Worm (Caenorhabditis elegans): Measurements from ENCODE around the gene F09B9.4.
A peak's percentile ranks its signal among the peaks of the same experiment; 100 is the strongest.

DNA sequence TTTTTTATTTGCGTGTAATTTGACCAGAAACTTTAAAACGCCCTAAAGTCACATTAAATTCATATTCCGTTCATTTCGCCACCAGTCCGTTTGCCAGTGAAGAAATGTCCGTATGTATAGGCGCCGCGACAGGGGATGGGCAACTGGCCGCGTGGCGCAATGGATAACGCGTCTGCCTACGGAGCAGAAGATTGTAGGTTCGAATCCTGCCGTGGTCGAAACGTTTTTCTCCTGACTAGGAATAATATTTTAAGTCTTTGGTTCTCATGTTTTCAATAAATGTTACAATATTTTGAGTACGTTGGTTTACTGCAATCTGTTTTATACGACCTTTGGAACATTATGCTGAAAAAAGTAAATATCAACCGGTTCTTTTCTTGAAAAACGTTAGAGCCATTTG, 15.4 kb upstream of the F09B9.4 start:
- no peak; the same call in 1 of the 2 replicates for TF ChIP-seq tab-1 (GFP tag; IDR thresholded peaks at IDR 0.05)
- peak; percentile 60; the same call in 1 of the 2 replicates for TF ChIP-seq flt-1 (GFP tag; IDR thresholded peaks at IDR 0.05)
- peak; percentile 76 for TF ChIP-seq klf-2 (GFP tag; conservative IDR thresholded peaks at IDR 0.05)
- TF ChIP-seq med-1 (GFP tag; optimal IDR thresholded peaks at IDR 0.05; ENCODE audit: insufficient read depth): no peak
